Fruit fly (Drosophila melanogaster) whole organism, adult: Measurements from ENCODE around the gene CG34325.

Source experiments
- CG11617 ChIP-seq: fragments of 200-800 bp; sonication (Bioruptor generic); optimal IDR thresholded peaks from 2 replicates; lab custom pipeline; 2017; ENCODE audit warnings: mild to moderate bottlenecking, missing biosample characterization, missing genetic modification reagents, missing genetic modification characterization
- CG7045 ChIP-seq: fragments of 200-800 bp; sonication (Bioruptor generic); optimal IDR thresholded peaks from 2 replicates; lab custom pipeline; 2017; ENCODE audit warnings: missing biosample characterization, mild to moderate bottlenecking, missing genetic modification characterization
- CG7101 ChIP-seq: fragments of 200-800 bp; sonication (Bioruptor generic); optimal IDR thresholded peaks from 2 replicates; lab custom pipeline; 2018; ENCODE audit warnings: missing biosample characterization, mild to moderate bottlenecking, missing genetic modification characterization, moderate library complexity
- Mnt ChIP-seq: fragments of 200-800 bp; sonication (Bioruptor generic); optimal IDR thresholded peaks from 2 replicates; lab custom pipeline; 2016; ENCODE audit warnings: missing biosample characterization, mild to moderate bottlenecking, missing genetic modification characterization
- cic ChIP-seq: fragments of 200-800 bp; sonication (Bioruptor generic); optimal IDR thresholded peaks from 2 replicates; lab custom pipeline; 2017; ENCODE audit warnings: missing biosample characterization, mild to moderate bottlenecking, missing genetic modification characterization, moderate library complexity
- toe ChIP-seq: fragments of 200-800 bp; sonication (Bioruptor generic); optimal IDR thresholded peaks from 2 replicates; lab custom pipeline; 2016; ENCODE audit warnings: missing biosample characterization, missing genetic modification characterization

- TF ChIP-seq CG7101 (tag; lab: Kevin White, UChicago) (no peak), CG11617 (GFP tag; lab: Kevin White, UChicago) (no peak), Mnt (GFP tag; lab: Kevin White, UChicago) (no peak), CG7045 (GFP tag; lab: Kevin White, UChicago) (no peak), toe (GFP tag; lab: Kevin White, UChicago) (no peak), cic (no peak)
These were observed 44.6 kb downstream of the CG34325 start, which contains the start of gene CG13012 for dm6 chrX:16676653-16677052.
